Fruit fly (Drosophila melanogaster): ENCODE measurements around the gene CG7215.
A peak's percentile ranks its signal among the peaks of the same experiment; 100 is the strongest.

The CG7215 gene

DNA sequence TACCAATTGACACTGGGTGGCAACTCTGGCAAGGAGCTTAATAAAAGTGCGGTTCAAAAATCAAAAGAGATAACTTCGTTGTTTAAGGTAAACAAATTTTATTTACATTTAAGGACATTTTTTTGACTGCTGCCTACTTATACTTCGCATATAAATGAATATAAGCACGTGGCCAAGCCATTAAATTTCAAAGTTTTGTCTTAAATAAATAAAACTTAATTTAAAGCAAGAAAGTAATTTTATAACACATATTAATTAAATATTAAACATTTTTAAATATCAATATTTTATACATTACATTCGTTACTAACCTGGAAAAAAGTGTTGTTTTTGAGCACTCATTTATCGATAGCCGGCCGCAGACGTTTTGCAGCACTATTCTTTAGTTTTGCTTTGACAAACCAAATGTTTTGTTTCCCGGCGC lies 21.6 kb upstream of the CG7215 start, which contains the start of the genes CG12321 and MED17 (continued):
- TF ChIP-seq Sry-β (GFP tag; optimal IDR thresholded peaks at IDR 0.05) (peak; percentile 45), Optix (GFP tag; IDR thresholded peaks at IDR 0.05) (peak; percentile 57; the same call in 1 of the 3 replicates), fd96Cb (tag; optimal IDR thresholded peaks at IDR 0.05) (peak; percentile 85), Spps (tag; optimal IDR thresholded peaks at IDR 0.05) (peak; percentile 57), Hmr (GFP tag; optimal IDR thresholded peaks at IDR 0.05) (peak; percentile 91), CG7372 (GFP tag; IDR thresholded peaks at IDR 0.05) (peak; percentile 87), Six4 (GFP tag; optimal IDR thresholded peaks at IDR 0.05) (peak; percentile 84), slbo (GFP tag; IDR thresholded peaks at IDR 0.05) (peak; percentile 97), jing (GFP tag; optimal IDR thresholded peaks at IDR 0.05) (peak; percentile 69), CG12236 (GFP tag; optimal IDR thresholded peaks at IDR 0.05) (no peak), insv (GFP tag; optimal IDR thresholded peaks at IDR 0.05) (peak in 1 of 2 experiments; percentile 57), row (GFP tag; IDR thresholded peaks at IDR 0.05) (peak; percentile 88), sna (GFP tag; IDR thresholded peaks at IDR 0.05; ENCODE audit: partially characterized antibody) (no peak), dan (GFP tag; IDR thresholded peaks at IDR 0.05) (peak; percentile 49; the same call in 1 of the 2 replicates), luna (GFP tag; optimal IDR thresholded peaks at IDR 0.05) (no peak), HLHmδ (GFP tag; optimal IDR thresholded peaks at IDR 0.05) (no peak), dm (GFP tag; optimal IDR thresholded peaks at IDR 0.05) (peak; percentile 12), CG6683 (GFP tag; optimal IDR thresholded peaks at IDR 0.05) (peak; percentile 71), H15 (GFP tag; IDR thresholded peaks at IDR 0.05) (peak; percentile 72; the same call in 2 of the 3 replicates), Pdp1 (GFP tag; optimal IDR thresholded peaks at IDR 0.05) (peak; percentile 55 to 57), chinmo (GFP tag; IDR thresholded peaks at IDR 0.05; ENCODE audit: partially characterized antibody) (no peak), CHES-1-like (GFP tag; optimal IDR thresholded peaks at IDR 0.05) (peak; percentile 71), br (optimal IDR thresholded peaks at IDR 0.05) (no peak), CG6272 (GFP tag; IDR thresholded peaks at IDR 0.05) (peak; percentile 86), Oli (tag; optimal IDR thresholded peaks at IDR 0.05) (peak; percentile 89), CG32767 (GFP tag; IDR thresholded peaks at IDR 0.05) (peak; percentile 72), sc (optimal IDR thresholded peaks at IDR 0.05) (no peak), sc (GFP tag; optimal IDR thresholded peaks at IDR 0.05) (peak; percentile 85), tx (GFP tag; optimal IDR thresholded peaks at IDR 0.05) (peak; percentile 61), Side (GFP tag; optimal IDR thresholded peaks at IDR 0.05) (peak; percentile 4), Atf6 (GFP tag; IDR thresholded peaks at IDR 0.05) (peak; percentile 82), CG6791 (GFP tag; IDR thresholded peaks at IDR 0.05; ENCODE audit: partially characterized antibody) (no peak), org-1 (GFP tag; optimal IDR thresholded peaks at IDR 0.05) (peak; percentile 62), Doc3 (GFP tag; IDR thresholded peaks at IDR 0.05; ENCODE audit: partially characterized antibody) (no peak), CG14667 (GFP tag; IDR thresholded peaks at IDR 0.05) (peak; percentile 79), danr (GFP tag; IDR thresholded peaks at IDR 0.05) (peak; percentile 73; the same call in 1 of the 2 replicates), h (optimal IDR thresholded peaks at IDR 0.05) (no peak), CG12155 (GFP tag; optimal IDR thresholded peaks at IDR 0.05) (peak; percentile 90), onecut (GFP tag; IDR thresholded peaks at IDR 0.05) (peak; percentile 64), dimm (GFP tag; IDR thresholded peaks at IDR 0.05) (peak; percentile 54; the same call in 1 of the 2 replicates), ranshi (GFP tag; IDR thresholded peaks at IDR 0.05) (peak; percentile 88), wor (GFP tag; IDR thresholded peaks at IDR 0.05) (peak; percentile 85), dysf (GFP tag; IDR thresholded peaks at IDR 0.05) (peak; percentile 87), CG18599 (GFP tag; optimal IDR thresholded peaks at IDR 0.05) (peak; percentile 88), Sin3A (optimal IDR thresholded peaks at IDR 0.05) (peak; percentile 5), p53 (GFP tag; optimal IDR thresholded peaks at IDR 0.05) (no peak), CG12391 (tag; optimal IDR thresholded peaks at IDR 0.05) (peak; percentile 95), CG18619 (GFP tag; optimal IDR thresholded peaks at IDR 0.05) (peak; percentile 89), CG42726 (GFP tag; IDR thresholded peaks at IDR 0.05; ENCODE audit: partially characterized antibody) (no peak), btn (GFP tag; optimal IDR thresholded peaks at IDR 0.05) (no peak), en (GFP tag; optimal IDR thresholded peaks at IDR 0.05) (no peak), CG10274 (GFP tag; optimal IDR thresholded peaks at IDR 0.05) (peak; percentile 54)
